Worm (Caenorhabditis elegans) whole organism, late embryonic: Measurements from ENCODE around the gene Y37H2A.11.
"Not testable (repeated sequence)": the region's sequence is repeated elsewhere in the genome, so short reads cannot be mapped to it uniquely, and the experiment has no call there.

Experiments
- ama-1 ChIP-seq: fragments of 150-350 bp; optimal IDR thresholded peaks from 2 replicates; lab custom pipeline; 2014
- ceh-31 ChIP-seq: sonication (generic microtip); optimal IDR thresholded peaks from 2 replicates; lab custom pipeline; 2016; ENCODE audit warnings: missing genetic modification characterization, missing compliant biosample characterization
- elt-2 ChIP-seq: sonication (generic microtip); optimal IDR thresholded peaks from 2 replicates; lab custom pipeline; 2016; ENCODE audit warnings: missing genetic modification reagents, missing genetic modification characterization, missing compliant biosample characterization
- nfya-1 ChIP-seq: sonication (generic microtip); optimal IDR thresholded peaks from 2 replicates; lab custom pipeline; 2017; ENCODE audit warnings: missing genetic modification characterization, mild to moderate bottlenecking, missing compliant biosample characterization, antibody characterized with exemption, moderate library complexity
- pha-4 ChIP-seq: fragments of 150-350 bp; optimal IDR thresholded peaks from 2 replicates; lab custom pipeline; 2018; ENCODE audit warnings: missing biosample characterization, missing genetic modification reagents, missing genetic modification characterization
- unc-86 ChIP-seq: sonication (generic microtip); optimal IDR thresholded peaks from 2 replicates; lab custom pipeline; 2016; ENCODE audit warnings: missing genetic modification characterization, missing compliant biosample characterization
- ztf-16 ChIP-seq: sonication (generic microtip); optimal IDR thresholded peaks from 2 replicates; lab custom pipeline; 2017; ENCODE audit warnings: missing genetic modification characterization, missing compliant biosample characterization

ce11 chrV:18129663-18130272 is 11.5 kb upstream of the Y37H2A.11 start:
- TF ChIP-seq elt-2 (tag; lab: Kevin White, UChicago); ceh-31 (tag; lab: Kevin White, UChicago); nfya-1; unc-86 (tag; lab: Kevin White, UChicago); ztf-16 (tag; lab: Kevin White, UChicago); ama-1 (lab: Kevin White, UChicago); pha-4 (tag; lab: Kevin White, UChicago): not testable (repeated sequence)
